Worm (Caenorhabditis elegans) whole organism, L4 larva: Measurements from ENCODE around the gene orc-5.

ENCODE experiments used
- ceh-62 ChIP-seq: sonication (generic microtip); optimal IDR thresholded peaks from 2 replicates; lab custom pipeline; 2017; ENCODE audit warnings: missing biosample characterization, missing genetic modification characterization
- cey-2 ChIP-seq: sonication (generic microtip); optimal IDR thresholded peaks from 3 replicates; lab custom pipeline; 2017; ENCODE audit warnings: missing genetic modification characterization, mild to moderate bottlenecking, missing compliant biosample characterization, antibody characterized with exemption, borderline replicate concordance; ENCODE audit not compliant: insufficient read depth
- ctbp-1 ChIP-seq: fragments of 200-800 bp; sonication (Bioruptor generic); IDR thresholded peaks from 2 replicates; pipeline ENCODE4 v1.3.6; 2022; ENCODE audit warnings: missing genetic modification reagents, missing genetic modification characterization, missing compliant biosample characterization
- daf-16 ChIP-seq, 3 experiments: sonication (generic microtip); optimal IDR thresholded peaks; 2 replicates each; lab custom pipeline; 2016 to 2017; ENCODE audit warnings: missing genetic modification characterization in 3 of 3, missing genetic modification reagents in 3 of 3, mild to moderate bottlenecking in 2 of 3, missing compliant biosample characterization in 2 of 3, missing biosample characterization in 1 of 3, moderate library complexity in 1 of 3
- dmd-9 ChIP-seq: fragments of 200-800 bp; sonication (Bioruptor generic); IDR thresholded peaks from 2 replicates; pipeline ENCODE4 v1.3.6; 2022; ENCODE audit warnings: missing genetic modification reagents, missing genetic modification characterization, missing compliant biosample characterization
- hlh-30 ChIP-seq: sonication (generic microtip); optimal IDR thresholded peaks from 2 replicates; lab custom pipeline; 2017; ENCODE audit warnings: antibody characterized with exemption, mild to moderate bottlenecking, missing genetic modification characterization, missing compliant biosample characterization; ENCODE audit not compliant: insufficient read depth

ce11 chrIV:10777600-10777999 lies 43.2 kb upstream of the orc-5 start:
- TF ChIP-seq ctbp-1 (GFP tag; lab: Robert Waterston, UW) (no peak), dmd-9 (no peak), ceh-62 (no peak), daf-16 (GFP tag; optimal IDR thresholded peaks at IDR 0.05; lab: Kevin White, UChicago) (no peak), daf-16 (tag; optimal IDR thresholded peaks at IDR 0.05; lab: Kevin White, UChicago) (no peak), cey-2 (tag; lab: Kevin White, UChicago) (no peak), hlh-30 (tag; lab: Kevin White, UChicago) (no peak)
